Worm (Caenorhabditis elegans) whole organism, L4 larva: ENCODE measurements around the gene F53A3.1.

ENCODE experiments used
- F10B5.3 ChIP-seq: sonication (generic microtip); optimal IDR thresholded peaks from 2 replicates; lab custom pipeline; 2016; ENCODE audit warnings: mild to moderate bottlenecking, missing genetic modification characterization, missing compliant biosample characterization
- F37D6.2 ChIP-seq: sonication (generic microtip); optimal IDR thresholded peaks from 2 replicates; lab custom pipeline; 2016; ENCODE audit warnings: mild to moderate bottlenecking, missing genetic modification characterization, missing compliant biosample characterization
- Y75B8A.6 ChIP-seq: fragments of 200-800 bp; sonication (Bioruptor generic); IDR thresholded peaks from 2 replicates; pipeline ENCODE4 v1.3.6; 2022; ENCODE audit warnings: missing genetic modification reagents, missing genetic modification characterization, missing compliant biosample characterization
- aha-1 ChIP-seq: fragments of 150-350 bp; peaks from one replicate; lab custom pipeline; 2014; ENCODE audit warnings: missing biosample characterization, missing genetic modification characterization
- ama-1 ChIP-seq: fragments of 150-350 bp; optimal IDR thresholded peaks from 2 replicates; lab custom pipeline; 2014; ENCODE audit warnings: inconsistent platforms, mixed read lengths
- arid-1 ChIP-seq: fragments of 200-800 bp; sonication (Bioruptor generic); conservative IDR thresholded peaks from 2 replicates; pipeline ENCODE4 v1.3.6; 2022; ENCODE audit warnings: missing genetic modification reagents, missing genetic modification characterization, missing compliant biosample characterization
- attf-4 ChIP-seq: sonication (generic microtip); optimal IDR thresholded peaks from 3 replicates; lab custom pipeline; 2017; ENCODE audit warnings: missing biosample characterization, missing genetic modification characterization
- ceh-28 ChIP-seq: fragments of 150-350 bp; optimal IDR thresholded peaks from 2 replicates; lab custom pipeline; 2014; ENCODE audit warnings: missing biosample characterization, missing genetic modification reagents, missing genetic modification characterization
- ceh-82 ChIP-seq: sonication (generic microtip); optimal IDR thresholded peaks from 2 replicates; lab custom pipeline; 2017; ENCODE audit warnings: missing biosample characterization, missing genetic modification characterization
- daf-16 ChIP-seq, 3 experiments: sonication (generic microtip); optimal IDR thresholded peaks; 2 replicates each; lab custom pipeline; 2016 to 2017; ENCODE audit warnings: missing genetic modification characterization in 3 of 3, missing genetic modification reagents in 3 of 3, mild to moderate bottlenecking in 2 of 3, missing compliant biosample characterization in 2 of 3, missing biosample characterization in 1 of 3, moderate library complexity in 1 of 3
- daf-19 ChIP-seq: fragments of 200-800 bp; sonication (Bioruptor generic); conservative IDR thresholded peaks from 2 replicates; pipeline ENCODE4 v1.3.6; 2022; ENCODE audit warnings: missing genetic modification characterization, missing compliant biosample characterization
- dmd-6 ChIP-seq: fragments of 200-800 bp; sonication (Bioruptor generic); IDR thresholded peaks from 2 replicates; pipeline ENCODE4 v1.3.6; 2022; ENCODE audit warnings: missing genetic modification reagents, missing genetic modification characterization, missing compliant biosample characterization
- egl-27 ChIP-seq: sonication (generic microtip); optimal IDR thresholded peaks from 3 replicates; lab custom pipeline; 2017; ENCODE audit warnings: missing biosample characterization, missing genetic modification reagents, missing genetic modification characterization
- egl-43 ChIP-seq: fragments of 200-800 bp; sonication (Bioruptor generic); IDR thresholded peaks from 2 replicates; pipeline ENCODE4 v1.3.6; 2022; ENCODE audit warnings: missing genetic modification reagents, missing genetic modification characterization, missing compliant biosample characterization
- fkh-10 ChIP-seq: fragments of 150-350 bp; optimal IDR thresholded peaks from 2 replicates; lab custom pipeline; 2014; ENCODE audit warnings: missing biosample characterization, missing genetic modification reagents, missing genetic modification characterization
- gei-8 ChIP-seq: fragments of 200-800 bp; sonication (Bioruptor generic); optimal IDR thresholded peaks from 2 replicates; lab custom pipeline; 2018; ENCODE audit warnings: mild to moderate bottlenecking, missing genetic modification characterization, missing compliant biosample characterization
- lin-13 ChIP-seq: fragments of 150-350 bp; optimal IDR thresholded peaks from 2 replicates; lab custom pipeline; 2014; ENCODE audit warnings: missing biosample characterization, missing genetic modification reagents, missing genetic modification characterization
- lsy-2 ChIP-seq, 2 experiments: fragments of 150-350 bp in 1 of 2; sonication (generic microtip) in 1 of 2; optimal IDR thresholded peaks; 2 replicates each; lab custom pipeline; 2014 to 2017; ENCODE audit warnings: missing biosample characterization in 2 of 2, missing genetic modification characterization in 2 of 2
- mep-1 ChIP-seq: fragments of 150-350 bp; sonication (generic microtip); optimal IDR thresholded peaks from 3 replicates; lab custom pipeline; 2014; ENCODE audit warnings: missing biosample characterization, missing genetic modification characterization
- mes-2 ChIP-seq: sonication (generic microtip); optimal IDR thresholded peaks from 2 replicates; lab custom pipeline; 2016; ENCODE audit warnings: missing genotype, mild to moderate bottlenecking, missing genetic modification characterization, missing compliant biosample characterization; ENCODE audit not compliant: poor library complexity, severe bottlenecking
- nhr-111 ChIP-seq: fragments of 200-800 bp; sonication (Bioruptor generic); optimal IDR thresholded peaks from 2 replicates; lab custom pipeline; 2018; ENCODE audit warnings: mild to moderate bottlenecking, missing genetic modification characterization, missing compliant biosample characterization
- nhr-28 ChIP-seq: fragments of 150-350 bp; optimal IDR thresholded peaks from 2 replicates; lab custom pipeline; 2014; ENCODE audit warnings: missing biosample characterization, missing genetic modification characterization
- nhr-42 ChIP-seq: fragments of 200-800 bp; sonication (Bioruptor generic); IDR thresholded peaks from 2 replicates; pipeline ENCODE4 v1.3.6; 2022; ENCODE audit warnings: missing genetic modification characterization, missing compliant biosample characterization
- nhr-48 ChIP-seq: sonication (generic microtip); optimal IDR thresholded peaks from 2 replicates; lab custom pipeline; 2016; ENCODE audit warnings: mild to moderate bottlenecking, missing genetic modification characterization, missing compliant biosample characterization
- nhr-6 ChIP-seq: fragments of 150-350 bp; optimal IDR thresholded peaks from 2 replicates; lab custom pipeline; 2014; ENCODE audit warnings: missing biosample characterization, missing genetic modification characterization
- nhr-77 ChIP-seq: fragments of 150-350 bp; optimal IDR thresholded peaks from 2 replicates; lab custom pipeline; 2014; ENCODE audit warnings: missing biosample characterization, missing genetic modification characterization
- set-16 ChIP-seq: fragments of 200-800 bp; sonication (Bioruptor generic); IDR thresholded peaks from 2 replicates; pipeline ENCODE4 v1.3.6; 2022; ENCODE audit warnings: missing genetic modification reagents, missing genetic modification characterization, missing compliant biosample characterization
- snpc-1.2 ChIP-seq: fragments of 200-800 bp; sonication (Bioruptor generic); IDR thresholded peaks from 2 replicates; pipeline ENCODE4 v1.3.6; 2022; ENCODE audit warnings: missing genetic modification reagents, missing genetic modification characterization, missing compliant biosample characterization
- spr-1 ChIP-seq: sonication (generic microtip); optimal IDR thresholded peaks from 2 replicates; lab custom pipeline; 2016; ENCODE audit warnings: mild to moderate bottlenecking, missing genetic modification characterization, missing compliant biosample characterization
- spr-3 ChIP-seq: fragments of 200-800 bp; sonication (Bioruptor generic); optimal IDR thresholded peaks from 2 replicates; lab custom pipeline; 2018; ENCODE audit warnings: mild to moderate bottlenecking, missing genetic modification characterization, missing compliant biosample characterization
- tra-1 ChIP-seq: fragments of 200-800 bp; sonication (Bioruptor generic); IDR thresholded peaks from 2 replicates; pipeline ENCODE4 v1.3.6; 2022; ENCODE audit warnings: missing genetic modification reagents, missing genetic modification characterization, missing compliant biosample characterization
- unc-39 ChIP-seq: sonication (generic microtip); optimal IDR thresholded peaks from 2 replicates; lab custom pipeline; 2017; ENCODE audit warnings: missing biosample characterization, missing genetic modification characterization
- unc-62 ChIP-seq, 3 experiments: fragments of 150-350 bp in 1 of 3; sonication (generic microtip); optimal IDR thresholded peaks in 2 of 3; peaks in 1 of 3; 1 replicate in 1 of 3; 2 replicates in 2 of 3; lab custom pipeline; 2014 to 2017; ENCODE audit warnings: missing biosample characterization in 3 of 3, missing genetic modification characterization in 3 of 3, missing genetic modification reagents in 3 of 3, missing genotype in 1 of 3
- zag-1 ChIP-seq: fragments of 150-350 bp; optimal IDR thresholded peaks from 2 replicates; lab custom pipeline; 2014; ENCODE audit warnings: missing biosample characterization, missing genetic modification characterization
- zfp-2 ChIP-seq: sonication (generic microtip); optimal IDR thresholded peaks from 2 replicates; lab custom pipeline; 2016; ENCODE audit warnings: mild to moderate bottlenecking, missing genetic modification characterization, missing compliant biosample characterization
- zip-11 ChIP-seq: fragments of 200-800 bp; sonication (Bioruptor generic); IDR thresholded peaks from 2 replicates; pipeline ENCODE4 v1.3.6; 2022; ENCODE audit warnings: missing genetic modification characterization, missing compliant biosample characterization

F53A3.1 gene

ce11 chrIII:1938712-1939624 lies 4.5 kb downstream of the F53A3.1 start:
- no peak for TF ChIP-seq Y75B8A.6 (GFP tag; lab: Robert Waterston, UW)
- TF ChIP-seq dmd-6 (GFP tag; lab: Robert Waterston, UW): no peak
- no peak for TF ChIP-seq attf-4 (tag; lab: Kevin White, UChicago)
- no peak for TF ChIP-seq nhr-111 (GFP tag; lab: Kevin White, UChicago)
- TF ChIP-seq nhr-48: no peak
- TF ChIP-seq set-16 (GFP tag; lab: Robert Waterston, UW): peak; percentile 97
- TF ChIP-seq lin-13: peak; percentile 51
- TF ChIP-seq spr-1 (tag; lab: Kevin White, UChicago): no peak
- no peak for TF ChIP-seq nhr-28 (tag; lab: Kevin White, UChicago)
- TF ChIP-seq nhr-42 (GFP tag; lab: Robert Waterston, UW): no peak
- peak; percentile 67 for TF ChIP-seq aha-1 (tag; lab: Kevin White, UChicago)
- TF ChIP-seq lsy-2 (tag; optimal IDR thresholded peaks at IDR 0.05; lab: Kevin White, UChicago): peak; percentile 21 to 61
- no peak for TF ChIP-seq F37D6.2 (tag; lab: Kevin White, UChicago)
- TF ChIP-seq daf-16 (GFP tag; optimal IDR thresholded peaks at IDR 0.05; lab: Kevin White, UChicago): no peak
- no peak for TF ChIP-seq daf-16 (tag; optimal IDR thresholded peaks at IDR 0.05; lab: Kevin White, UChicago)
- TF ChIP-seq ceh-28: peak; percentile 99
- no peak for TF ChIP-seq daf-19 (GFP tag; lab: Robert Waterston, UW)
- TF ChIP-seq ceh-82 (tag; lab: Kevin White, UChicago): no peak
- no peak for TF ChIP-seq nhr-6
- TF ChIP-seq arid-1 (GFP tag; lab: Robert Waterston, UW): no peak
- TF ChIP-seq mep-1 (tag; lab: Kevin White, UChicago): no peak
- TF ChIP-seq zfp-2 (tag; lab: Kevin White, UChicago): no peak
- TF ChIP-seq nhr-77 (tag; lab: Kevin White, UChicago): no peak
- no peak for TF ChIP-seq spr-3 (GFP tag; lab: Kevin White, UChicago)
- TF ChIP-seq unc-39 (tag; lab: Kevin White, UChicago): no peak
- TF ChIP-seq unc-62 (GFP tag; optimal IDR thresholded peaks at IDR 0.05 in 1 of 2; lab: Kevin White, UChicago): peak in 1 of 2 experiments; percentile 58
- no peak for TF ChIP-seq unc-62 (tag; optimal IDR thresholded peaks at IDR 0.05; lab: Kevin White, UChicago)
- no peak for TF ChIP-seq zip-11
- TF ChIP-seq fkh-10 (GFP tag; lab: Kevin White, UChicago): no peak
- 0 out of 2 replicates have a peak, but pooled peaks have one; percentile 40 for TF ChIP-seq snpc-1.2
- TF ChIP-seq tra-1 (GFP tag; lab: Robert Waterston, UW): no peak
- no peak for TF ChIP-seq ama-1 (lab: Kevin White, UChicago)
- TF ChIP-seq egl-43 (GFP tag; lab: Robert Waterston, UW): peak; percentile 70
- TF ChIP-seq egl-27 (tag; lab: Kevin White, UChicago): no peak

ce11 chrIII:1937879-1938438 lies 5.5 kb downstream of the F53A3.1 start:
- TF ChIP-seq lin-13: peak; percentile 79
- no peak for TF ChIP-seq ceh-82 (tag; lab: Kevin White, UChicago)
- TF ChIP-seq set-16 (GFP tag; lab: Robert Waterston, UW): peak; percentile 19; the same call in 1 of the 2 replicates
- no peak for TF ChIP-seq zag-1
- TF ChIP-seq aha-1 (tag; lab: Kevin White, UChicago): peak; percentile 71
- TF ChIP-seq lsy-2 (tag; optimal IDR thresholded peaks at IDR 0.05; lab: Kevin White, UChicago): peak in 1 of 2 experiments; percentile 54
- TF ChIP-seq unc-62 (GFP tag; optimal IDR thresholded peaks at IDR 0.05 in 1 of 2; lab: Kevin White, UChicago): no peak
- no peak for TF ChIP-seq unc-62 (tag; optimal IDR thresholded peaks at IDR 0.05; lab: Kevin White, UChicago)
- TF ChIP-seq mes-2 (tag; lab: Kevin White, UChicago): no peak
- TF ChIP-seq gei-8 (GFP tag; lab: Kevin White, UChicago): peak; percentile 15
- TF ChIP-seq F10B5.3 (tag; lab: Kevin White, UChicago): no peak
